Fruit fly (Drosophila melanogaster) whole organism, embryonic: Measurements from ENCODE around the gene Cpr11A.

Experiments
- Aef1 ChIP-seq: fragments of 200-800 bp; sonication (Bioruptor generic); IDR thresholded peaks from 3 replicates; pipeline ENCODE4 v1.3.6; 2022; ENCODE audit warnings: missing biosample characterization, missing genetic modification characterization
- BtbVII ChIP-seq: fragments of 200-800 bp; sonication (Bioruptor generic); optimal IDR thresholded peaks from 3 replicates; lab custom pipeline; 2017; ENCODE audit warnings: missing biosample characterization, mild to moderate bottlenecking, missing genetic modification characterization
- CG11695 ChIP-seq: fragments of 200-800 bp; sonication (Bioruptor generic); IDR thresholded peaks from 3 replicates; pipeline ENCODE4 v1.3.6; 2022; ENCODE audit warnings: missing biosample characterization, missing genetic modification characterization
- CG1233 ChIP-seq: fragments of 200-800 bp; sonication (Bioruptor generic); optimal IDR thresholded peaks from 4 replicates; lab custom pipeline; 2018; ENCODE audit warnings: missing biosample characterization, mild to moderate bottlenecking, missing genetic modification characterization
- CG12744 ChIP-seq: fragments of 200-800 bp; sonication (Bioruptor generic); optimal IDR thresholded peaks from 2 replicates; lab custom pipeline; 2016; ENCODE audit warnings: missing biosample characterization, missing genetic modification characterization
- CG13424 ChIP-seq: fragments of 200-800 bp; sonication (Bioruptor generic); optimal IDR thresholded peaks from 2 replicates; lab custom pipeline; 2019; ENCODE audit warnings: missing biosample characterization, mild to moderate bottlenecking, missing genetic modification characterization, moderate library complexity
- CG15011 ChIP-seq: fragments of 200-800 bp; sonication (Bioruptor generic); optimal IDR thresholded peaks from 3 replicates; lab custom pipeline; 2018; ENCODE audit warnings: missing biosample characterization, mild to moderate bottlenecking, missing genetic modification characterization
- CG15696 ChIP-seq: fragments of 200-800 bp; sonication (Bioruptor generic); optimal IDR thresholded peaks from 2 replicates; lab custom pipeline; 2019; ENCODE audit warnings: missing biosample characterization, mild to moderate bottlenecking, missing genetic modification characterization, moderate library complexity
- CG18011 ChIP-seq: fragments of 200-800 bp; sonication (Bioruptor generic); optimal IDR thresholded peaks from 2 replicates; lab custom pipeline; 2017; ENCODE audit warnings: missing biosample characterization, missing genetic modification characterization, mild to moderate bottlenecking, moderate library complexity, missing genotype
- CG2129 ChIP-seq: fragments of 200-800 bp; sonication (Bioruptor generic); IDR thresholded peaks from 2 replicates; pipeline ENCODE4 v1.3.6; 2022; ENCODE audit warnings: missing biosample characterization, missing genetic modification characterization; ENCODE audit not compliant: partially characterized antibody
- CG2202 ChIP-seq: fragments of 200-800 bp; sonication (Bioruptor generic); optimal IDR thresholded peaks from 2 replicates; lab custom pipeline; 2018; ENCODE audit warnings: missing biosample characterization, mild to moderate bottlenecking, missing genetic modification characterization
- CG2875 ChIP-seq: fragments of 200-800 bp; sonication (Bioruptor generic); optimal IDR thresholded peaks from 2 replicates; lab custom pipeline; 2017; ENCODE audit warnings: missing biosample characterization, mild to moderate bottlenecking, missing genetic modification characterization, missing genetic modification reagents
- CG30020 ChIP-seq: fragments of 200-800 bp; optimal IDR thresholded peaks from 2 replicates; lab custom pipeline; 2019; ENCODE audit warnings: missing biosample characterization, mild to moderate bottlenecking, missing genetic modification characterization, moderate library complexity
- CG32767 ChIP-seq: fragments of 200-800 bp; sonication (Bioruptor generic); IDR thresholded peaks from 2 replicates; pipeline ENCODE4 v1.3.6; 2022; ENCODE audit warnings: missing biosample characterization, missing genetic modification characterization
- CG4617 ChIP-seq: fragments of 200-800 bp; sonication (Bioruptor generic); optimal IDR thresholded peaks from 3 replicates; lab custom pipeline; 2016; ENCODE audit warnings: missing biosample characterization, missing genetic modification characterization, borderline replicate concordance
- Dll ChIP-seq: fragments of 200-800 bp; sonication (Bioruptor generic); IDR thresholded peaks from 4 replicates; pipeline ENCODE4 v1.3.6; 2022; ENCODE audit warnings: missing biosample characterization, missing genetic modification characterization; ENCODE audit not compliant: partially characterized antibody
- Doc2 ChIP-seq: fragments of 200-800 bp; sonication (Bioruptor generic); IDR thresholded peaks from 2 replicates; pipeline ENCODE4 v1.3.6; 2022; ENCODE audit warnings: missing biosample characterization, missing genetic modification characterization
- Eip74EF ChIP-seq, 2 experiments: fragments of 200-800 bp in 1 of 2; fragments of >200 bp in 1 of 2; sonication (Bioruptor generic) in 1 of 2; optimal IDR thresholded peaks; 2 replicates each; lab custom pipeline; 2017 to 2019; ENCODE audit warnings: missing biosample characterization in 2 of 2, missing genetic modification characterization in 2 of 2, mild to moderate bottlenecking in 1 of 2, moderate library complexity in 1 of 2
- HLH4C ChIP-seq: fragments of 200-800 bp; sonication (Bioruptor generic); IDR thresholded peaks from 3 replicates; pipeline ENCODE4 v1.3.6; 2022; ENCODE audit warnings: missing biosample characterization, missing genetic modification characterization; ENCODE audit not compliant: partially characterized antibody
- Hand ChIP-seq: fragments of 200-800 bp; sonication (Bioruptor generic); optimal IDR thresholded peaks from 2 replicates; lab custom pipeline; 2017; ENCODE audit warnings: mild to moderate bottlenecking, missing biosample characterization, missing genetic modification reagents, missing genetic modification characterization
- HmgZ ChIP-seq: fragments of 200-800 bp; sonication (Bioruptor generic); optimal IDR thresholded peaks from 2 replicates; lab custom pipeline; 2018; ENCODE audit warnings: missing biosample characterization, mild to moderate bottlenecking, missing genetic modification characterization
- Hsf ChIP-seq: fragments of 200-800 bp; sonication (Bioruptor generic); optimal IDR thresholded peaks from 3 replicates; lab custom pipeline; 2016; ENCODE audit warnings: missing biosample characterization, missing genetic modification characterization
- MESR4 ChIP-seq: fragments of 200-800 bp; sonication (Bioruptor generic); optimal IDR thresholded peaks from 2 replicates; lab custom pipeline; 2018; ENCODE audit warnings: missing biosample characterization, mild to moderate bottlenecking, missing genetic modification characterization, moderate library complexity
- Max ChIP-seq: fragments of 200-800 bp; sonication (Bioruptor generic); optimal IDR thresholded peaks from 2 replicates; lab custom pipeline; 2016; ENCODE audit warnings: missing biosample characterization, mild to moderate bottlenecking, missing genetic modification characterization
- Med ChIP-seq: fragments of 200-800 bp; sonication (Bioruptor generic); peaks from one replicate; lab custom pipeline; 2016; ENCODE audit warnings: missing biosample characterization, missing genetic modification characterization, mild to moderate bottlenecking, inconsistent platforms, moderate library complexity
- Ptx1 ChIP-seq: fragments of 200-800 bp; sonication (Bioruptor generic); IDR thresholded peaks from 2 replicates; pipeline ENCODE4 v1.3.6; 2022; ENCODE audit warnings: missing biosample characterization, missing genetic modification characterization
- Rx ChIP-seq: fragments of 200-800 bp; sonication (Bioruptor generic); IDR thresholded peaks from 2 replicates; pipeline ENCODE4 v1.3.6; 2022; ENCODE audit warnings: missing biosample characterization, missing genetic modification characterization
- TFAM ChIP-seq: fragments of 200-800 bp; sonication (Bioruptor generic); optimal IDR thresholded peaks from 2 replicates; lab custom pipeline; 2017; ENCODE audit warnings: missing biosample characterization, missing genetic modification characterization, inconsistent platforms
- bsh ChIP-seq, 2 experiments: fragments of 200-800 bp; sonication (Bioruptor generic); optimal IDR thresholded peaks; 2 replicates each; lab custom pipeline; 2017 to 2018; ENCODE audit warnings: mild to moderate bottlenecking in 2 of 2, missing biosample characterization in 2 of 2, missing genetic modification characterization in 2 of 2, moderate library complexity in 1 of 2
- crc ChIP-seq: fragments of 200-800 bp; sonication (Bioruptor generic); optimal IDR thresholded peaks from 2 replicates; lab custom pipeline; 2016; ENCODE audit warnings: missing biosample characterization, missing genetic modification characterization
- crol ChIP-seq: fragments of 200-800 bp; sonication (Bioruptor generic); IDR thresholded peaks from 2 replicates; pipeline ENCODE4 v1.3.6; 2022; ENCODE audit warnings: missing biosample characterization, missing genetic modification characterization
- crp ChIP-seq, 2 experiments: fragments of 200-800 bp; sonication (Bioruptor generic); optimal IDR thresholded peaks; 2 replicates in 1 of 2; 3 replicates in 1 of 2; lab custom pipeline; 2017; ENCODE audit warnings: missing biosample characterization in 2 of 2, missing genetic modification characterization in 2 of 2, mild to moderate bottlenecking in 1 of 2, moderate library complexity in 1 of 2
- dan ChIP-seq: fragments of 200-800 bp; sonication (Bioruptor generic); IDR thresholded peaks from 2 replicates; pipeline ENCODE4 v1.3.6; 2022; ENCODE audit warnings: missing biosample characterization, missing genetic modification characterization
- disco-r ChIP-seq: fragments of 200-800 bp; sonication (Bioruptor generic); optimal IDR thresholded peaks from 2 replicates; lab custom pipeline; 2016; ENCODE audit warnings: missing biosample characterization, missing genetic modification characterization
- dpn ChIP-seq, 2 experiments: fragments of 200-800 bp; sonication (Bioruptor generic); optimal IDR thresholded peaks; 3 replicates each; lab custom pipeline; 2016; ENCODE audit warnings: missing biosample characterization in 2 of 2, missing genetic modification characterization in 2 of 2
- dysf ChIP-seq: fragments of 200-800 bp; sonication (Bioruptor generic); IDR thresholded peaks from 3 replicates; pipeline ENCODE4 v1.3.6; 2022; ENCODE audit warnings: missing biosample characterization, missing genetic modification characterization
- esg ChIP-seq: fragments of 200-800 bp; sonication (Bioruptor generic); conservative IDR thresholded peaks from 2 replicates; pipeline ENCODE4 v1.3.6; 2022; ENCODE audit warnings: missing biosample characterization, missing genetic modification characterization
- grau ChIP-seq: fragments of 200-800 bp; optimal IDR thresholded peaks from 3 replicates; lab custom pipeline; 2019; ENCODE audit warnings: missing biosample characterization, mild to moderate bottlenecking, missing genetic modification characterization, moderate library complexity
- hkb ChIP-seq, 2 experiments: fragments of 200-800 bp in 1 of 2; fragments of >200 bp in 1 of 2; sonication (Bioruptor generic) in 1 of 2; IDR thresholded peaks in 1 of 2; optimal IDR thresholded peaks in 1 of 2; 2 replicates each; pipeline versions ENCODE4 v1.3.6 to Lab custom; 2017 to 2022; ENCODE audit warnings: missing biosample characterization in 1 of 2, missing genetic modification characterization in 1 of 2
- jumu ChIP-seq: fragments of 200-800 bp; sonication (Bioruptor generic); optimal IDR thresholded peaks from 3 replicates; lab custom pipeline; 2016; ENCODE audit warnings: missing biosample characterization, missing genetic modification characterization
- kah ChIP-seq: fragments of 200-800 bp; sonication (Bioruptor generic); optimal IDR thresholded peaks from 2 replicates; lab custom pipeline; 2018; ENCODE audit warnings: missing biosample characterization, mild to moderate bottlenecking, missing genetic modification characterization
- lola ChIP-seq, 3 experiments: fragments of >200 bp in 2 of 3; fragments of 200-800 bp in 1 of 3; sonication (Bioruptor generic) in 1 of 3; optimal IDR thresholded peaks; 2 replicates each; lab custom pipeline; 2017 to 2019; ENCODE audit warnings: missing biosample characterization in 3 of 3, missing genetic modification characterization in 3 of 3, mild to moderate bottlenecking in 1 of 3, moderate library complexity in 1 of 3
- nom ChIP-seq: fragments of 200-800 bp; sonication (Bioruptor generic); optimal IDR thresholded peaks from 2 replicates; lab custom pipeline; 2017; ENCODE audit warnings: missing biosample characterization, missing genetic modification characterization, mild to moderate bottlenecking, moderate library complexity, missing genetic modification reagents
- pfk ChIP-seq: fragments of 200-800 bp; sonication (Bioruptor generic); optimal IDR thresholded peaks from 2 replicates; lab custom pipeline; 2018; ENCODE audit warnings: missing biosample characterization, mild to moderate bottlenecking, missing genetic modification characterization, moderate library complexity
- slbo ChIP-seq: fragments of 200-800 bp; sonication (Bioruptor generic); IDR thresholded peaks from 2 replicates; pipeline ENCODE4 v1.3.6; 2022; ENCODE audit warnings: missing biosample characterization, missing genetic modification characterization
- twi ChIP-seq: fragments of 200-800 bp; optimal IDR thresholded peaks from 2 replicates; lab custom pipeline; 2019; ENCODE audit warnings: missing biosample characterization, mild to moderate bottlenecking, missing genetic modification characterization, moderate library complexity
- wek ChIP-seq: fragments of 200-800 bp; sonication (Bioruptor generic); optimal IDR thresholded peaks from 3 replicates; lab custom pipeline; 2018; ENCODE audit warnings: missing biosample characterization, mild to moderate bottlenecking, missing genetic modification characterization, moderate library complexity

Cpr11A gene

DNA sequence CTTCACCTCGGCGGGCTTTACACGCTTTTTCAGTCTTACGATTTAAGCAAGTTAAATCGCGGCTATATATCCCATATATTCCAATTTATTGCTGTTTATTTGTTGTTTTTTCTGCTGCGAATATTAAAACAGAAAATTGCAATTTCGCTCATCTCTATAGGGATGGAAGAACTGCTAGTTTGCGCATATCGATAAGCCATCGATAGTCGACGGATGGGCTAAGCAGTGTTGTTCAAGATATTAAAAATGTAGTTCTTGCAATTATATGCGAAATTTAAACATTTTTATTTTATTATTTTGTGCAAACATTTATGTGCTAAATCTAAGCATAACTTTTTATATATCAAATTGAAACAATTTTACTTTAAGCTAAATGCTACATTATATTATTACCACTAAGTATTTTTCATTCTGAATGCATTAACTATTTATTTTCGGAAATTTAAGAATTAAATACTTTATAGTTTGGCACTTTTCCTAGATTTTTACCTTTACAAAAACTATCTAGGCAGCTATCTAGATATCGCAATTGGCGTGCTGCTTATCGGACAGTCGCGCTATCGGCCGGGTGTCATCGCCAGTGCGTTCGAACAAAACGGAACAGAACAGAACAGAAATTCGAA, 23.7 kb upstream of the Cpr11A start, which contains the start of the genes Rab40 and CG42258 (continued):
- TF ChIP-seq crp (GFP tag; optimal IDR thresholded peaks at IDR 0.05; lab: Kevin White, UChicago) (no peak), CG13424 (tag; lab: Kevin White, UChicago) (peak; percentile 40), CG15696 (tag; lab: Kevin White, UChicago) (peak; percentile 25), kah (no peak), HmgZ (tag; lab: Kevin White, UChicago) (no peak), Hsf (GFP tag; lab: Kevin White, UChicago) (peak; percentile 58), CG12744 (GFP tag; lab: Kevin White, UChicago) (no peak), hkb (optimal IDR thresholded peaks at IDR 0.05; lab: Kevin White, UChicago) (no peak), hkb (GFP tag; IDR thresholded peaks at IDR 0.05; lab: Robert Waterston, UW) (no peak), Max (GFP tag; lab: Kevin White, UChicago) (peak; percentile 16), CG30020 (tag; lab: Kevin White, UChicago) (peak; percentile 57), Rx (GFP tag; lab: Robert Waterston, UW) (no peak), HLH4C (peak; percentile 54; the same call in 1 of the 3 replicates), CG2875 (no peak), Doc2 (GFP tag; lab: Robert Waterston, UW) (no peak), crc (no peak), MESR4 (no peak), Hand (GFP tag; lab: Kevin White, UChicago) (no peak), Dll (GFP tag; lab: Robert Waterston, UW) (peak; percentile 71; the same call in 2 of the 4 replicates), CG18011 (no peak), dan (GFP tag; lab: Robert Waterston, UW) (no peak), Eip74EF (GFP tag; optimal IDR thresholded peaks at IDR 0.05; lab: Kevin White, UChicago) (no peak), CG15011 (GFP tag; lab: Kevin White, UChicago) (no peak), bsh (GFP tag; optimal IDR thresholded peaks at IDR 0.05; lab: Kevin White, UChicago) (peak in 1 of 2 experiments; percentile 31), BtbVII (GFP tag; lab: Kevin White, UChicago) (peak; percentile 5), pfk (peak; percentile 13), wek (GFP tag; lab: Kevin White, UChicago) (no peak), CG1233 (GFP tag; lab: Kevin White, UChicago) (no peak), esg (GFP tag; lab: Robert Waterston, UW) (0 out of 2 replicates have a peak, but pooled peaks have one; percentile 12), TFAM (GFP tag; lab: Kevin White, UChicago) (no peak), CG4617 (GFP tag; lab: Kevin White, UChicago) (peak; percentile 62), twi (tag; lab: Kevin White, UChicago) (no peak), dpn (GFP tag; optimal IDR thresholded peaks at IDR 0.05; lab: Kevin White, UChicago) (peak; percentile 28 to 43), jumu (GFP tag; lab: Kevin White, UChicago) (peak; percentile 32), Aef1 (GFP tag; lab: Robert Waterston, UW) (no peak), dysf (GFP tag; lab: Robert Waterston, UW) (peak; percentile 50; the same call in 1 of the 3 replicates), CG2129 (0 out of 2 replicates have a peak, but pooled peaks have one; percentile 31), CG32767 (GFP tag; lab: Robert Waterston, UW) (no peak), disco-r (no peak), grau (tag; lab: Kevin White, UChicago) (peak; percentile 33), CG11695 (GFP tag; lab: Robert Waterston, UW) (0 out of 3 replicates have a peak, but pooled peaks have one; percentile 34), CG2202 (no peak), nom (GFP tag; lab: Kevin White, UChicago) (no peak), slbo (GFP tag; lab: Robert Waterston, UW) (peak; percentile 43), Med (GFP tag; lab: Kevin White, UChicago) (peak; percentile 85), crol (GFP tag; lab: Robert Waterston, UW) (no peak), lola (GFP tag; optimal IDR thresholded peaks at IDR 0.05; lab: Kevin White, UChicago) (peak in 1 of 3 experiments; percentile 47), Ptx1 (GFP tag; lab: Robert Waterston, UW) (no peak)
